4 worm cellular contexts compared by ENCODE assay signal in the genomic region with DNA sequence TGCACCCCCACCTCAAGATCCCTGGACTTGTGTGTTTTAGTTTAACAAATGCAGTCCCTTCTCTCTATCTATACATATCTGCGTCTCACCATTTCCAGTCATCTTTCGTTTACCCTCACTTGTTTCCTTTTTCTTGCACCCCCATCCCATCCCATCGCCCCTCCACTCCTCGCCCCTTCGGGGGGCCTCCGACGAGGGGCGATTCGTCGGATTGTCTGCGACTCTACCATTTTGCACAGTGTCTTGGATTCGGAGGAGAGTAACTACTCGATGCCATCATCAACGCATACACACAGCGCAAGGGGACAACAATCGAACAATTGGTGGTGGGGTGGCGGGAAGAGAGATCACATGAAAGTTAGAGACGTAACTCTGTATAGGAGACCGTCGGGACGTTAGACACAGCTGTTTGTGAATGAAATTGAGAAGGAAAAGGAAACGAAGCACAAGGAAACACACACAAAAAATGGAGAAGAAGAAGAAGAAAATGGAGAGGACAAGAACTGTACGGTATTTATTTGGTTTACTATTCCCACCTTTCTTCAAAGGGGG.
TF ChIP-seq lines count a peak whose summit lies in the region.

No protein-coding gene starts in this region.

TF ChIP-seq in whole organism, L2 larva, 48 proteins besides CTCF, POLR2A, EP300 and RAD21 (continued from another document):
- TF ChIP-seq lin-11 (tag; optimal IDR thresholded peaks at IDR 0.05; lab: Kevin White, UChicago), result peak; percentile 64
- TF ChIP-seq nhr-237 (tag; optimal IDR thresholded peaks at IDR 0.05; lab: Kevin White, UChicago), result peak; percentile 4
- TF ChIP-seq zag-1 (tag; optimal IDR thresholded peaks at IDR 0.05; lab: Kevin White, UChicago), result peak; percentile 97
- TF ChIP-seq C34F6.9 (tag; optimal IDR thresholded peaks at IDR 0.05; lab: Kevin White, UChicago), result peak; percentile 96
- peak; percentile 53 for TF ChIP-seq peb-1 (tag; optimal IDR thresholded peaks at IDR 0.05; lab: Kevin White, UChicago)
- peak; percentile 98 for TF ChIP-seq nhr-129 (tag; optimal IDR thresholded peaks at IDR 0.05; lab: Kevin White, UChicago)
- TF ChIP-seq blmp-1 (tag; optimal IDR thresholded peaks at IDR 0.05; lab: Kevin White, UChicago; ENCODE audit: insufficient read depth), result peak; percentile 38
- peak; percentile 61 for TF ChIP-seq ceh-82 (tag; optimal IDR thresholded peaks at IDR 0.05; lab: Kevin White, UChicago)
- peak; percentile 67 for TF ChIP-seq unc-62 (GFP tag; optimal IDR thresholded peaks at IDR 0.05; lab: Kevin White, UChicago)
- no peak for TF ChIP-seq ztf-1 (GFP tag; conservative IDR thresholded peaks at IDR 0.05; lab: Robert Waterston, UW)
- peak; percentile 84 for TF ChIP-seq nhr-21 (tag; optimal IDR thresholded peaks at IDR 0.05; lab: Kevin White, UChicago)
- TF ChIP-seq lsy-2 (tag; optimal IDR thresholded peaks at IDR 0.05; lab: Kevin White, UChicago), result peak; percentile 77 to 91
- no peak for TF ChIP-seq alr-1 (tag; optimal IDR thresholded peaks at IDR 0.05; lab: Kevin White, UChicago)
- no peak for TF ChIP-seq nhr-12 (tag; optimal IDR thresholded peaks at IDR 0.05; lab: Kevin White, UChicago)
- TF ChIP-seq nhr-6 (tag; optimal IDR thresholded peaks at IDR 0.05; lab: Kevin White, UChicago), result peak; percentile 92
- TF ChIP-seq skn-1 (tag; optimal IDR thresholded peaks at IDR 0.05; lab: Kevin White, UChicago), result no peak
- TF ChIP-seq sma-3 (GFP tag; optimal IDR thresholded peaks at IDR 0.05; lab: Kevin White, UChicago), result peak; percentile 88
- no peak for TF ChIP-seq elt-3 (tag; optimal IDR thresholded peaks at IDR 0.05; lab: Kevin White, UChicago)
- TF ChIP-seq Y55F3AM.14 (GFP tag; optimal IDR thresholded peaks at IDR 0.05; lab: Kevin White, UChicago), result peak; percentile 87
- peak; percentile 89 for TF ChIP-seq nhr-25 (tag; optimal IDR thresholded peaks at IDR 0.05; lab: Kevin White, UChicago)
- TF ChIP-seq unc-39 (tag; optimal IDR thresholded peaks at IDR 0.05; lab: Kevin White, UChicago), result peak; percentile 75
- no peak for TF ChIP-seq nhr-10 (tag; optimal IDR thresholded peaks at IDR 0.05; lab: Kevin White, UChicago)
- peak; percentile 88 for TF ChIP-seq snpc-4 (tag; optimal IDR thresholded peaks at IDR 0.05; lab: Kevin White, UChicago)
- TF ChIP-seq mdl-1 (tag; optimal IDR thresholded peaks at IDR 0.05; lab: Kevin White, UChicago), result peak; percentile 85 to 89
- TF ChIP-seq unc-55 (GFP tag; optimal IDR thresholded peaks at IDR 0.05; lab: Kevin White, UChicago), result peak; percentile 76
- TF ChIP-seq crh-2 (tag; optimal IDR thresholded peaks at IDR 0.05; lab: Kevin White, UChicago), result peak; percentile 96
- peak; percentile 99 for TF ChIP-seq sem-4 (tag; optimal IDR thresholded peaks at IDR 0.05; lab: Kevin White, UChicago)

TF ChIP-seq in whole organism, L4 larva, 104 proteins besides CTCF, POLR2A, EP300 and RAD21 (continued from another document and continues in another):
- TF ChIP-seq unc-39 (tag; optimal IDR thresholded peaks at IDR 0.05; lab: Kevin White, UChicago), result peak; percentile 35
- peak; percentile 78 for TF ChIP-seq nhr-11 (tag; optimal IDR thresholded peaks at IDR 0.05; lab: Kevin White, UChicago)
- TF ChIP-seq lin-1 (GFP tag; IDR thresholded peaks at IDR 0.05; lab: Robert Waterston, UW), result peak; percentile 59; the same call in 1 of the 2 replicates
- no peak for TF ChIP-seq ceh-82 (tag; optimal IDR thresholded peaks at IDR 0.05; lab: Kevin White, UChicago)
- peak; percentile 6 for TF ChIP-seq zfp-2 (tag; optimal IDR thresholded peaks at IDR 0.05; lab: Kevin White, UChicago)
- TF ChIP-seq T20F7.1 (GFP tag; optimal IDR thresholded peaks at IDR 0.05; lab: Kevin White, UChicago), result peak; percentile 73
- no peak for TF ChIP-seq nhr-76 (tag; optimal IDR thresholded peaks at IDR 0.05; lab: Kevin White, UChicago)
- TF ChIP-seq daf-12 (tag; optimal IDR thresholded peaks at IDR 0.05; lab: Kevin White, UChicago), result no peak
- TF ChIP-seq F37D6.2 (tag; optimal IDR thresholded peaks at IDR 0.05; lab: Kevin White, UChicago), result peak; percentile 85
- TF ChIP-seq arid-1 (GFP tag; conservative IDR thresholded peaks at IDR 0.05; lab: Robert Waterston, UW), result peak; percentile 42
- peak; percentile 64 for TF ChIP-seq dpl-1 (GFP tag; optimal IDR thresholded peaks at IDR 0.05; lab: Kevin White, UChicago)
- TF ChIP-seq ama-1 (optimal IDR thresholded peaks at IDR 0.05; lab: Kevin White, UChicago), result no peak
- peak; percentile 27 for TF ChIP-seq ceh-32 (tag; optimal IDR thresholded peaks at IDR 0.05; lab: Kevin White, UChicago; ENCODE audit: poor library complexity)
- no peak for TF ChIP-seq lin-15B (tag; optimal IDR thresholded peaks at IDR 0.05; lab: Kevin White, UChicago)
- no peak for TF ChIP-seq ceh-62 (tag; optimal IDR thresholded peaks at IDR 0.05; lab: Kevin White, UChicago)
- TF ChIP-seq lim-7 (GFP tag; IDR thresholded peaks at IDR 0.05; lab: Robert Waterston, UW), result peak; percentile 19; the same call in 1 of the 2 replicates
- TF ChIP-seq ztf-11 (tag; optimal IDR thresholded peaks at IDR 0.05; lab: Kevin White, UChicago), result no peak
- no peak for TF ChIP-seq aly-2 (tag; optimal IDR thresholded peaks at IDR 0.05; lab: Kevin White, UChicago)
- peak; percentile 87 to 89 for TF ChIP-seq lsy-2 (tag; optimal IDR thresholded peaks at IDR 0.05; lab: Kevin White, UChicago)
- 0 out of 2 replicates have a peak, but pooled peaks have one; percentile 58 for TF ChIP-seq dmd-9 (GFP tag; IDR thresholded peaks at IDR 0.05; lab: Robert Waterston, UW)
- no peak for TF ChIP-seq F44E2.7 (GFP tag; IDR thresholded peaks at IDR 0.05; lab: Robert Waterston, UW)
- TF ChIP-seq spr-3 (GFP tag; optimal IDR thresholded peaks at IDR 0.05; lab: Kevin White, UChicago), result peak; percentile 22
- peak; percentile 93 for TF ChIP-seq dve-1 (tag; optimal IDR thresholded peaks at IDR 0.05; lab: Kevin White, UChicago; ENCODE audit: insufficient read depth)
- peak; percentile 95 for TF ChIP-seq rbr-2 (tag; optimal IDR thresholded peaks at IDR 0.05; lab: Kevin White, UChicago)
- TF ChIP-seq T26A8.4 (GFP tag; IDR thresholded peaks at IDR 0.05; lab: Robert Waterston, UW), result peak; percentile 18; the same call in 1 of the 2 replicates
- TF ChIP-seq mdl-1 (tag; optimal IDR thresholded peaks at IDR 0.05; lab: Kevin White, UChicago), result peak; percentile 85 to 96
- peak; percentile 99 for TF ChIP-seq mep-1 (tag; optimal IDR thresholded peaks at IDR 0.05; lab: Kevin White, UChicago)
- TF ChIP-seq fkh-10 (GFP tag; optimal IDR thresholded peaks at IDR 0.05; lab: Kevin White, UChicago), result peak; percentile 98
- no peak for TF ChIP-seq daf-8 (GFP tag; IDR thresholded peaks at IDR 0.05; lab: Robert Waterston, UW)
- TF ChIP-seq ceh-20 (GFP tag; IDR thresholded peaks at IDR 0.05; lab: Robert Waterston, UW), result peak; percentile 89
- no peak for TF ChIP-seq D1046.2 (GFP tag; IDR thresholded peaks at IDR 0.05; lab: Robert Waterston, UW)
- peak; percentile 78 for TF ChIP-seq nhr-77 (tag; optimal IDR thresholded peaks at IDR 0.05; lab: Kevin White, UChicago)
- TF ChIP-seq mdt-29 (GFP tag; IDR thresholded peaks at IDR 0.05; lab: Robert Waterston, UW), result peak; percentile 21; the same call in 1 of the 2 replicates

TF ChIP-seq in whole organism, late embryonic, 69 proteins besides CTCF, POLR2A, EP300 and RAD21 (continued from another document and continues in another):
- peak; percentile 64 for TF ChIP-seq C08G9.2 (tag; optimal IDR thresholded peaks at IDR 0.05; lab: Kevin White, UChicago)
- peak; percentile 31 for TF ChIP-seq K02D7.2 (tag; optimal IDR thresholded peaks at IDR 0.05; lab: Kevin White, UChicago)
- peak; percentile 92 for TF ChIP-seq ceh-19 (GFP tag; optimal IDR thresholded peaks at IDR 0.05; lab: Kevin White, UChicago)
- peak; percentile 79 for TF ChIP-seq unc-42 (tag; optimal IDR thresholded peaks at IDR 0.05; lab: Kevin White, UChicago)
- peak; percentile 97 for TF ChIP-seq tbx-2 (tag; optimal IDR thresholded peaks at IDR 0.05; lab: Kevin White, UChicago)
- no peak for TF ChIP-seq pqm-1 (tag; optimal IDR thresholded peaks at IDR 0.05; lab: Kevin White, UChicago)
- TF ChIP-seq Y22D7AL.16 (tag; optimal IDR thresholded peaks at IDR 0.05; lab: Kevin White, UChicago), result peak; percentile 14
- TF ChIP-seq unc-3 (GFP tag; conservative IDR thresholded peaks at IDR 0.05; lab: Robert Waterston, UW), result no peak
- TF ChIP-seq unc-3 (tag; optimal IDR thresholded peaks at IDR 0.05; lab: Kevin White, UChicago), result peak; percentile 79
- peak; percentile 66 for TF ChIP-seq ama-1 (optimal IDR thresholded peaks at IDR 0.05; lab: Kevin White, UChicago)
- peak; percentile 61 for TF ChIP-seq madf-2 (tag; optimal IDR thresholded peaks at IDR 0.05; lab: Kevin White, UChicago)
- no peak for TF ChIP-seq gmeb-2 (tag; optimal IDR thresholded peaks at IDR 0.05; lab: Kevin White, UChicago)
- TF ChIP-seq sox-2 (GFP tag; IDR thresholded peaks at IDR 0.05; lab: Robert Waterston, UW), result peak; percentile 92
- peak; percentile 51 for TF ChIP-seq pag-3 (tag; optimal IDR thresholded peaks at IDR 0.05; lab: Kevin White, UChicago; ENCODE audit: borderline replicate concordance)
- peak; percentile 74 for TF ChIP-seq fax-1 (tag; optimal IDR thresholded peaks at IDR 0.05; lab: Kevin White, UChicago)
- TF ChIP-seq zip-5 (tag; optimal IDR thresholded peaks at IDR 0.05; lab: Kevin White, UChicago), result no peak
- peak; percentile 37 for TF ChIP-seq ttx-3 (tag; optimal IDR thresholded peaks at IDR 0.05; lab: Kevin White, UChicago)
- TF ChIP-seq dmd-4 (tag; optimal IDR thresholded peaks at IDR 0.05; lab: Kevin White, UChicago; ENCODE audit: borderline replicate concordance), result peak; percentile 88
- TF ChIP-seq ceh-30 (tag; optimal IDR thresholded peaks at IDR 0.05; lab: Kevin White, UChicago), result peak; percentile 56
- peak; percentile 96 for TF ChIP-seq ceh-22 (tag; optimal IDR thresholded peaks at IDR 0.05; lab: Kevin White, UChicago)
- peak; percentile 96 for TF ChIP-seq ceh-31 (tag; optimal IDR thresholded peaks at IDR 0.05; lab: Kevin White, UChicago)
- peak; percentile 63 for TF ChIP-seq pat-9 (tag; optimal IDR thresholded peaks at IDR 0.05; lab: Kevin White, UChicago)
- TF ChIP-seq tbx-7 (tag; optimal IDR thresholded peaks at IDR 0.05; lab: Kevin White, UChicago), result peak; percentile 45
- TF ChIP-seq ceh-48 (tag; optimal IDR thresholded peaks at IDR 0.05; lab: Kevin White, UChicago), result peak; percentile 54
- no peak for TF ChIP-seq sox-4 (tag; optimal IDR thresholded peaks at IDR 0.05; lab: Kevin White, UChicago)
- TF ChIP-seq ceh-18 (tag; optimal IDR thresholded peaks at IDR 0.05; lab: Kevin White, UChicago), result peak; percentile 99
- TF ChIP-seq fkh-6 (tag; optimal IDR thresholded peaks at IDR 0.05; lab: Kevin White, UChicago), result no peak
- TF ChIP-seq lin-11 (tag; optimal IDR thresholded peaks at IDR 0.05; lab: Kevin White, UChicago), result peak; percentile 31
- TF ChIP-seq pros-1 (tag; optimal IDR thresholded peaks at IDR 0.05; lab: Kevin White, UChicago), result peak; percentile 100
- peak; percentile 77 for TF ChIP-seq ets-4 (tag; optimal IDR thresholded peaks at IDR 0.05; lab: Kevin White, UChicago)
- TF ChIP-seq ceh-6 (GFP tag; optimal IDR thresholded peaks at IDR 0.05; lab: Kevin White, UChicago), result peak; percentile 67
- TF ChIP-seq hlh-15 (tag; optimal IDR thresholded peaks at IDR 0.05; lab: Kevin White, UChicago), result peak; percentile 51
- peak; percentile 35 for TF ChIP-seq nhr-232 (tag; optimal IDR thresholded peaks at IDR 0.05; lab: Kevin White, UChicago)
- TF ChIP-seq fkh-10 (GFP tag; optimal IDR thresholded peaks at IDR 0.05; lab: Kevin White, UChicago), result peak; percentile 23
- peak; percentile 50 for TF ChIP-seq hlh-6 (tag; optimal IDR thresholded peaks at IDR 0.05; lab: Kevin White, UChicago)
- TF ChIP-seq hlh-13 (GFP tag; optimal IDR thresholded peaks at IDR 0.05; lab: Kevin White, UChicago), result peak; percentile 7

TF ChIP-seq in whole organism, mixed stage, embryonic, 35 proteins besides CTCF, POLR2A, EP300 and RAD21 (continued from another document):
- TF ChIP-seq M03D4.4 (tag; optimal IDR thresholded peaks at IDR 0.05; lab: Kevin White, UChicago) (peak; percentile 70), unc-39 (tag; optimal IDR thresholded peaks at IDR 0.05; lab: Kevin White, UChicago) (no peak), tbx-8 (GFP tag; optimal IDR thresholded peaks at IDR 0.05; lab: Kevin White, UChicago) (peak; percentile 71), mep-1 (tag; optimal IDR thresholded peaks at IDR 0.05; lab: Kevin White, UChicago) (peak; percentile 85), ceh-83 (GFP tag; optimal IDR thresholded peaks at IDR 0.05; lab: Kevin White, UChicago) (no peak), ceh-39 (tag; optimal IDR thresholded peaks at IDR 0.05; lab: Kevin White, UChicago) (peak; percentile 79), snpc-4 (tag; optimal IDR thresholded peaks at IDR 0.05; lab: Kevin White, UChicago) (no peak), ceh-43 (GFP tag; optimal IDR thresholded peaks at IDR 0.05; lab: Kevin White, UChicago) (peak; percentile 58), nhr-76 (tag; optimal IDR thresholded peaks at IDR 0.05; lab: Kevin White, UChicago) (peak; percentile 26)
